Worm (Caenorhabditis elegans): ENCODE data around the gene dhs-6.

DNA sequence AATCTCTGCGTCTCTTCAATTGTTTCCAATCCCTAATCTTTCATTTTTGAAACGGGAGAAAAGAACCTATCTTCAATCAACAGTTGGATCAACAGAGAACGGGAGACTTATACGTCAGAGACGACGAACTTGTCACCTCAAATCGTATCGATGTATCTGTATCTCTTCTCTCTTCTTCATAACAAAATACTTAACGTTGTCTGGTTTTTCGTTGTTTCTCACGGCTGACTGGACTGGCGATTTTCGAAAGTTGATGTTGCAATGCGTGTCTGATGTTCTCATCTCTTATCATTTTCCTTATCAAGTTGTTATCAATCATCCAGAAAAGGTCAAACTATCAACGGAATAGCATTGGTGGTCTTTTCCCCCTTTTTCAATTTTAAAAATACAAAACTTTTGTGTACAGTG is 13.6 kb downstream of the dhs-6 start:
- TF ChIP-seq lin-13 (GFP tag; optimal IDR thresholded peaks at IDR 0.05) (no peak), mdl-1 (tag; optimal IDR thresholded peaks at IDR 0.05) (peak; percentile 27 to 84), ceh-62 (tag; optimal IDR thresholded peaks at IDR 0.05) (no peak), lsy-2 (tag; optimal IDR thresholded peaks at IDR 0.05) (peak; percentile 23 to 45), lin-15B (tag; optimal IDR thresholded peaks at IDR 0.05) (no peak), zfp-3 (GFP tag; conservative IDR thresholded peaks at IDR 0.05) (no peak)
